Worm (Caenorhabditis elegans) whole organism, late embryonic: ENCODE results near the gene ver-4.

Source experiments
- F13H6.1 ChIP-seq: sonication (generic microtip); optimal IDR thresholded peaks from 2 replicates; lab custom pipeline; 2016; ENCODE audit warnings: missing genetic modification characterization, missing compliant biosample characterization
- K09A11.1 ChIP-seq: sonication (generic microtip); optimal IDR thresholded peaks from 2 replicates; lab custom pipeline; 2017; ENCODE audit warnings: antibody characterized with exemption, mild to moderate bottlenecking, missing genetic modification characterization, missing compliant biosample characterization; ENCODE audit not compliant: insufficient read depth
- ceh-14 ChIP-seq: sonication (generic microtip); optimal IDR thresholded peaks from 2 replicates; lab custom pipeline; 2016; ENCODE audit warnings: missing genotype, missing genetic modification characterization, missing compliant biosample characterization
- ceh-24 ChIP-seq: sonication (generic microtip); optimal IDR thresholded peaks from 2 replicates; lab custom pipeline; 2016; ENCODE audit warnings: mild to moderate bottlenecking, missing genetic modification characterization, missing compliant biosample characterization
- ceh-30 ChIP-seq: fragments of 150-350 bp; optimal IDR thresholded peaks from 2 replicates; lab custom pipeline; 2014; ENCODE audit warnings: missing biosample characterization, missing genetic modification characterization
- ceh-45 ChIP-seq: fragments of 200-800 bp; sonication (Bioruptor generic); IDR thresholded peaks from 2 replicates; pipeline ENCODE4 v1.3.6; 2022; ENCODE audit warnings: missing genetic modification reagents, missing genetic modification characterization, missing compliant biosample characterization
- ets-4 ChIP-seq: sonication (generic microtip); optimal IDR thresholded peaks from 2 replicates; lab custom pipeline; 2016; ENCODE audit warnings: missing genetic modification characterization, missing compliant biosample characterization
- fax-1 ChIP-seq: sonication (generic microtip); optimal IDR thresholded peaks from 2 replicates; lab custom pipeline; 2016; ENCODE audit warnings: missing genotype, missing genetic modification characterization, missing compliant biosample characterization
- fkh-10 ChIP-seq: fragments of 150-350 bp; optimal IDR thresholded peaks from 2 replicates; lab custom pipeline; 2014; ENCODE audit warnings: missing biosample characterization, missing genetic modification reagents, missing genetic modification characterization
- gmeb-2 ChIP-seq: sonication (generic microtip); optimal IDR thresholded peaks from 2 replicates; lab custom pipeline; 2016; ENCODE audit warnings: missing genetic modification characterization, inconsistent platforms, missing compliant biosample characterization
- hlh-15 ChIP-seq: sonication (generic microtip); optimal IDR thresholded peaks from 2 replicates; lab custom pipeline; 2016; ENCODE audit warnings: missing genetic modification characterization, missing compliant biosample characterization
- nhr-232 ChIP-seq: sonication (generic microtip); optimal IDR thresholded peaks from 2 replicates; lab custom pipeline; 2016; ENCODE audit warnings: missing genetic modification characterization, missing compliant biosample characterization
- pqm-1 ChIP-seq: sonication (generic microtip); optimal IDR thresholded peaks from 2 replicates; lab custom pipeline; 2016; ENCODE audit warnings: missing genetic modification characterization, missing compliant biosample characterization
- tbx-2 ChIP-seq: sonication (generic microtip); optimal IDR thresholded peaks from 2 replicates; lab custom pipeline; 2016; ENCODE audit warnings: missing genetic modification characterization, missing compliant biosample characterization

DNA sequence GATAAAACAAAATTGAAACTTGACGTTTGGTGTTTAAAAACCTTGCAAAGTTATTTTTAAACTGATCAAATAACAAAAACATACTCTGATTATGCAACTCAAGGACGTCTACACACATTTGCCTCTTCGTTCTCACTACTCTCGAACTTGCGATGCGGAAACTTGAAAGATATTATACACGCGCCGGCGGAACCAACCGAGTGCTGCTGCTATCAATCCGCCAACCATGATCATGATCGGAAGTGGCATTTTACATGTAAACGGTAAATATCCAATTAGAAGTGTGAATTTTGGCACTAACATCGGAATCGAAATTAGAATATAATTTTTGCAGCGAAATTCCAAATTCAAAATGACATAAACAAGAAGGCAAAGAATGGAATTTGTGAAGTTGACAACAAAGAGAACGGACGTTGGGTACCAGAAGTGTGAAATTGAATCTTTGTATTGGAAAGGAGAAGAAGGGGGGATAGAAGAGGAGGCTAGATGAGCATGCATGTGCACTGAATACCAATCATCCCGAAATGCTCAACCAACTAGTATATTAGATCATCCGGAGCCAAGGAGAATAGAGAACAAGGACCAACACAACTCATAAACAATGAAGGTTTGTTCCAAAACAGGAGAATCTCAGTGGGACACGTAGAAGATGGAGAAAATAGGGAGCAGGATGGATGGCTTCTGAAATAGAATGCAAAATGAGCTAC is 48.7 kb upstream of the ver-4 start:
- TF ChIP-seq F13H6.1 (no peak), pqm-1 (tag; lab: Kevin White, UChicago) (no peak), fax-1 (tag; lab: Kevin White, UChicago) (no peak), ets-4 (no peak), gmeb-2 (no peak), tbx-2 (tag; lab: Kevin White, UChicago) (no peak), nhr-232 (tag; lab: Kevin White, UChicago) (no peak), K09A11.1 (tag; lab: Kevin White, UChicago) (no peak), ceh-45 (GFP tag; lab: Robert Waterston, UW) (no peak), hlh-15 (no peak), ceh-30 (tag; lab: Kevin White, UChicago) (no peak), ceh-14 (tag; lab: Kevin White, UChicago) (no peak), fkh-10 (GFP tag; lab: Kevin White, UChicago) (no peak), ceh-24 (no peak)
